Worm (Caenorhabditis elegans): ENCODE measurements around the gene F37C4.5.

ce11 chrIV:3841607-3842006, 32.0 kb downstream of the F37C4.5 start:
- no peak for TF ChIP-seq dve-1 (tag; optimal IDR thresholded peaks at IDR 0.05; ENCODE audit: insufficient read depth)
- TF ChIP-seq ztf-11 (tag; optimal IDR thresholded peaks at IDR 0.05): no peak
- TF ChIP-seq pha-4 (GFP tag; IDR thresholded peaks at IDR 0.05): no peak
- TF ChIP-seq pha-4 (tag; optimal IDR thresholded peaks at IDR 0.05): no peak
- no peak for TF ChIP-seq aly-2 (tag; optimal IDR thresholded peaks at IDR 0.05)
- no peak for TF ChIP-seq lin-13 (GFP tag; optimal IDR thresholded peaks at IDR 0.05)
- no peak for TF ChIP-seq zip-11 (GFP tag; IDR thresholded peaks at IDR 0.05)

All from whole organism, L4 larva.